Fruit fly (Drosophila melanogaster) whole organism, adult: Measurements from ENCODE around the gene sosie.

Source experiments
- CG1620 ChIP-seq: fragments of 200-800 bp; sonication (Bioruptor generic); optimal IDR thresholded peaks from 2 replicates; lab custom pipeline; 2016; ENCODE audit warnings: missing biosample characterization, missing genetic modification characterization
- CG7101 ChIP-seq: fragments of 200-800 bp; sonication (Bioruptor generic); optimal IDR thresholded peaks from 2 replicates; lab custom pipeline; 2018; ENCODE audit warnings: missing biosample characterization, mild to moderate bottlenecking, missing genetic modification characterization, moderate library complexity
- Hr96 ChIP-seq: fragments of 200-800 bp; sonication (Bioruptor generic); optimal IDR thresholded peaks from 2 replicates; lab custom pipeline; 2016; ENCODE audit warnings: missing biosample characterization, missing genetic modification characterization
- Mnt ChIP-seq: fragments of 200-800 bp; sonication (Bioruptor generic); optimal IDR thresholded peaks from 2 replicates; lab custom pipeline; 2016; ENCODE audit warnings: missing biosample characterization, mild to moderate bottlenecking, missing genetic modification characterization

DNA sequence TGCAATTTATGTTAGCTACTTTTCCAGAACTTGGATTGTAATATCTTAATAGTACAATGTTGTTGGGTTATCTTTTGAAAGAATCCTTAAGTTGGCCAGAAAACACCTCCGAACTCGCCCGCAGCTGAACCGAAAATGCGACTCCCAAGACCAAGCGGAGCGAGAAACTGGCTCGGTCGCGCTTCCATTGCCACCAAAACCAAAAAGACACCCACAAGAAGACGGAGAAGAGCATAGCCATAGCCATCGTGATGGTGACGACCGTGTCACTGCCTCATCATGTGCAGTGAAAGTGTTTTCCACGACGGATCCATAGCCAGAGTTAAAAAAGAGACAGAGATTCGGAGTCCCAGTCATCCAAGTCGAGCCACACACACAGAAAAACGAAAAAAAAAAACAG is 43.7 kb upstream of the sosie start, which contains the start of gene CG13634:
- no peak for TF ChIP-seq Mnt
- no peak for TF ChIP-seq Hr96 (GFP tag; lab: Kevin White, UChicago)
- TF ChIP-seq CG7101 (tag; lab: Kevin White, UChicago) = no peak
- TF ChIP-seq CG1620 (GFP tag; lab: Kevin White, UChicago) = no peak
